Worm (Caenorhabditis elegans): ENCODE results near the gene col-146.

col-146 gene

DNA sequence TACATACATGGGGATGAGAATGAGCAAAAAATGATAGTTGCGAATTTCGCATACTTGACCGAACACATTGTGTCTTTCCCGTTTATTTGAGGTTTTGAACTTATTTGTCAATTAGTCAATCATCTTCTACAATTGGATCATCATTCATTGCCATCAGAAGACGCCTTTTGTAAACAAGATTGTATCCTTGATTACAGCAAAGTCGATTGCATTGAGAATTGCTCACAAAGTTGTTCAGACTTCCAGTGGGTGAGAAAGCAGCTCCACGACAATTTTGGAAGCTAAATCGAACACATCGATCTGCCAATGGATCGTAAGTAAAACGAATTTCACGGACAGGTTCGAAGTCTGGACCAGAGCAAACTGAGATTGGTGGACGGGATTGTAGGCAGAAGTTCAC, 50.5 kb downstream of the col-146 start:
- TF ChIP-seq hnd-1 (tag; optimal IDR thresholded peaks at IDR 0.05): no peak

All from whole organism, early embryonic.